Worm (Caenorhabditis elegans): ENCODE measurements around the gene R10E4.7.
A peak's percentile ranks its signal among the peaks of the same experiment; 100 is the strongest.

R10E4.7 gene

DNA sequence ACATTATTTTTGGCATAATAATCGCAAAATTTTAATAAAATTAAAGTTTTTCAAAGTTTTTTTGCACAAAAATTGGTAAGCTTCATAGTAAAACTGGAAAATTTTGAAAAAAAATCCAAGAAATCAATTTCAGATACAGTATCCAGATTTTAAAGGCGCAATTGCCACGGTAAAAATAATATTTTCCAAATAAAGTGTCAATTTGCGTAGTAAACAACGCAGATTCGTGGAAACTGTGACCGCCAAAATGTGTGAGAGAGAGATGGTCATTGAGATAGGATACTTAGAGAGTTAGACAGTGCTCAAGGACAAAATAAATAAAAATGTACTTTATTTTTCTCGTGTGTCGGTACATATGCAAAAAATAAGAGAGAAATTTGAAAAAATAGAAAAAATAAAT lies 8.2 kb downstream of the R10E4.7 start:
- TF ChIP-seq nhr-25 (tag; optimal IDR thresholded peaks at IDR 0.05): peak; percentile 47
- TF ChIP-seq nfya-1 (tag; optimal IDR thresholded peaks at IDR 0.05; ENCODE audit: insufficient read depth): no peak
- TF ChIP-seq nhr-67 (tag; optimal IDR thresholded peaks at IDR 0.05): no peak
- no peak for TF ChIP-seq nhr-76 (tag; optimal IDR thresholded peaks at IDR 0.05)
- TF ChIP-seq elt-2 (tag; optimal IDR thresholded peaks at IDR 0.05): no peak
- TF ChIP-seq elt-1 (tag; optimal IDR thresholded peaks at IDR 0.05): no peak

DNA sequence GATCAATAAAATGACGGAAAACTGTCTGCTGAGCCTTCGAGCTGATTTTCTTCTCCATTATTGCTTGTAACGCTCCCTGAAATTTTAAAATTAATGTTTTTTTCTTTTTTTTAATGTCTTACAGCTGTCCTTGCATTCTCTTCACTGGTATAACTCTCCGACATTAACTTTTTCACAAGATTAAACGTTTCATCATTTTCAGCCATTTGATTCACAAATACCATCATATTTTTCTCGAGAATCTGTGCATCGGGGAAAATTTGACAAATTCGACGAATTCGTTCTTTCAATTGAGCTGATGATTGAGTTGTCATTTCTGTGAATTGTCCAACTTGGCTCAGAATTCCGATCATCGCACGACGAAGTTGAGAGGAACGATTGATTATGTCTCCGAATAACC lies 14.7 kb downstream of the R10E4.7 start:
- TF ChIP-seq nhr-43 (tag; optimal IDR thresholded peaks at IDR 0.05; ENCODE audit: poor library complexity, severe bottlenecking) (no peak), elt-1 (tag; optimal IDR thresholded peaks at IDR 0.05) (no peak), sea-2 (GFP tag; optimal IDR thresholded peaks at IDR 0.05) (no peak), lsy-12 (tag; optimal IDR thresholded peaks at IDR 0.05) (no peak), elt-2 (tag; optimal IDR thresholded peaks at IDR 0.05) (no peak), elt-3 (tag; optimal IDR thresholded peaks at IDR 0.05) (no peak), fkh-10 (GFP tag; optimal IDR thresholded peaks at IDR 0.05) (no peak), lin-15B (tag; optimal IDR thresholded peaks at IDR 0.05) (no peak), R02D3.7 (tag; optimal IDR thresholded peaks at IDR 0.05) (no peak)

DNA sequence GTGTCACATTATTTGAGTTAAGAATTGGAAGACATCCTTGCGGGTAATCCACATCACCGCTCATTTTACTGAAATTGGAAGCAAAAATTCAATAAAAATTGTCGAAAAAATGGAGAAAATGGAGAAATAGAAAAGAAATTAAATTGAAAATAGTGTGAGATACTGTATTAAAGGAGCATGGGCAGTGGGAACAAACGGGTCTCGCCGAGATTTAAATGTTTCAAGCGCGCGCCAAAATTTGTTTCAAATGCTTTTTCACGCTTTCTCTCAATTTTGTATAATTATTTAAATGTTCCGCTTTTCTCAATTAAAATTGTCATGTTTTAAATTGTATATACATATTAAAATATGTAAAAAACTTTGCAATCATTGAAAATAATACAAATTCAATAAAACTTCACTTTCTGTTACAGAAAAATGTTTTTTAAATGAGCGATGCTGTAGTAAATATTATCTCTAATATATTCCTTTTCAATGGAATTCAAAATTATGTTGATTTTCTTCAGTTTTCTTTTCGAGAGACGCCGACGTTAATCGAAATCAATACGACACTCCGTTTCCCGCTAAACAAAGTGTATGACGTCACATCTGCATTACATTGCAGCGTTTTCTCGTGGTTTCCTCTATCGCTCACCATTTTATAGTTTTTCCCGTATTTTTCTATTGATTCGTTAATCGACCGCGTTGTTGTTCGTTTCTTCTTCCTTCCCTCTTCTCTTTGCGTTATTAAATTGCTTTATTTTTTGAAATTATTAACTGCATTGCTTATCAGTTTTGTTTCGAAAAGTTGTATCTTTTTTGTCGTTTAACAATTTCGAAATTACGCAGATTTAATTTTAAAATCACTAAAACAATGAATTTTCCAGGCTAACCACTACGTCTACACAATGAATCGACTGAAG lies 18.7 kb downstream of the R10E4.7 start, which contains the start of the genes evl-14 and dcn-1:
TSS of gene evl-14 (minus strand) at position 68 of the 902 bp plus-strand sequence.
TSS of gene dcn-1 (plus strand) at position 852 of the 902 bp plus-strand sequence.
- TF ChIP-seq nhr-25 (tag; optimal IDR thresholded peaks at IDR 0.05): peak; percentile 88
- no peak for TF ChIP-seq fos-1 (tag; optimal IDR thresholded peaks at IDR 0.05)
- TF ChIP-seq elt-3 (tag; optimal IDR thresholded peaks at IDR 0.05): no peak
- peak; percentile 63 for TF ChIP-seq lin-15B (tag; optimal IDR thresholded peaks at IDR 0.05)
- no peak for TF ChIP-seq tbx-2 (tag; optimal IDR thresholded peaks at IDR 0.05)
- no peak for TF ChIP-seq lsy-12 (tag; optimal IDR thresholded peaks at IDR 0.05)
- TF ChIP-seq snpc-4 (tag; optimal IDR thresholded peaks at IDR 0.05): no peak
- peak; percentile 88 for TF ChIP-seq nfya-1 (tag; optimal IDR thresholded peaks at IDR 0.05; ENCODE audit: insufficient read depth)
- TF ChIP-seq nhr-43 (tag; optimal IDR thresholded peaks at IDR 0.05; ENCODE audit: poor library complexity, severe bottlenecking): no peak
- no peak for TF ChIP-seq elt-1 (tag; optimal IDR thresholded peaks at IDR 0.05)
- TF ChIP-seq nhr-11 (tag; optimal IDR thresholded peaks at IDR 0.05): no peak
- TF ChIP-seq mml-1 (tag; optimal IDR thresholded peaks at IDR 0.05): no peak
- TF ChIP-seq fkh-10 (GFP tag; optimal IDR thresholded peaks at IDR 0.05): no peak
- TF ChIP-seq zag-1 (tag; optimal IDR thresholded peaks at IDR 0.05): no peak
- TF ChIP-seq pqm-1 (tag; optimal IDR thresholded peaks at IDR 0.05): peak; percentile 37
- TF ChIP-seq ceh-82 (tag; optimal IDR thresholded peaks at IDR 0.05): no peak
- TF ChIP-seq egl-5 (tag; optimal IDR thresholded peaks at IDR 0.05): peak; percentile 80
- TF ChIP-seq unc-39 (tag; optimal IDR thresholded peaks at IDR 0.05): no peak
- no peak for TF ChIP-seq fkh-2 (tag; optimal IDR thresholded peaks at IDR 0.05)
- no peak for TF ChIP-seq ceh-9 (tag; optimal IDR thresholded peaks at IDR 0.05)
- no peak for TF ChIP-seq nhr-76 (tag; optimal IDR thresholded peaks at IDR 0.05)
- no peak for TF ChIP-seq ama-1 (optimal IDR thresholded peaks at IDR 0.05)
- no peak for TF ChIP-seq ceh-16 (tag; optimal IDR thresholded peaks at IDR 0.05)
- no peak for TF ChIP-seq unc-62 (GFP tag; optimal IDR thresholded peaks at IDR 0.05)
- no peak for TF ChIP-seq ztf-4 (tag; optimal IDR thresholded peaks at IDR 0.05)
- TF ChIP-seq nhr-12 (tag; optimal IDR thresholded peaks at IDR 0.05): no peak
- TF ChIP-seq pha-4 (tag; optimal IDR thresholded peaks at IDR 0.05): peak; percentile 92
- TF ChIP-seq ztf-11 (tag; optimal IDR thresholded peaks at IDR 0.05): no peak
- TF ChIP-seq mdl-1 (tag; optimal IDR thresholded peaks at IDR 0.05): no peak
- no peak for TF ChIP-seq daf-12 (tag; optimal IDR thresholded peaks at IDR 0.05)
- peak; percentile 63 for TF ChIP-seq ceh-28 (tag; optimal IDR thresholded peaks at IDR 0.05)
- TF ChIP-seq nhr-67 (tag; optimal IDR thresholded peaks at IDR 0.05): no peak
- no peak for TF ChIP-seq R02D3.7 (tag; optimal IDR thresholded peaks at IDR 0.05)
- TF ChIP-seq hmg-11 (tag; optimal IDR thresholded peaks at IDR 0.05): peak; percentile 77
- TF ChIP-seq egl-27 (tag; optimal IDR thresholded peaks at IDR 0.05): no peak
- TF ChIP-seq ZK546.5 (tag; optimal IDR thresholded peaks at IDR 0.05): no peak
- peak; percentile 74 for TF ChIP-seq nhr-23 (tag; optimal IDR thresholded peaks at IDR 0.05)
- no peak for TF ChIP-seq nhr-237 (tag; optimal IDR thresholded peaks at IDR 0.05)
- peak; percentile 74 for TF ChIP-seq jun-1 (tag; optimal IDR thresholded peaks at IDR 0.05)
- TF ChIP-seq skn-1 (tag; optimal IDR thresholded peaks at IDR 0.05): peak; percentile 5
- no peak for TF ChIP-seq aly-2 (tag; optimal IDR thresholded peaks at IDR 0.05)
- peak; percentile 65 for TF ChIP-seq elt-2 (tag; optimal IDR thresholded peaks at IDR 0.05)
- TF ChIP-seq lin-39 (tag; optimal IDR thresholded peaks at IDR 0.05): peak; percentile 57
- TF ChIP-seq nhr-28 (tag; optimal IDR thresholded peaks at IDR 0.05): no peak
- TF ChIP-seq nhr-77 (tag; optimal IDR thresholded peaks at IDR 0.05): no peak
- TF ChIP-seq sea-2 (GFP tag; optimal IDR thresholded peaks at IDR 0.05): no peak
- TF ChIP-seq eor-1 (tag; optimal IDR thresholded peaks at IDR 0.05): no peak
